Fruit fly (Drosophila melanogaster) ovary, adult (tissue): Measurements from ENCODE around the gene CG14074.

Experiments used
- CG17801 ChIP-seq: fragments of 200-800 bp; optimal IDR thresholded peaks from 2 replicates; lab custom pipeline; 2019; ENCODE audit warnings: missing biosample characterization, mild to moderate bottlenecking, missing genetic modification characterization, moderate library complexity; ENCODE audit not compliant: partially characterized antibody

CG14074 gene

DNA sequence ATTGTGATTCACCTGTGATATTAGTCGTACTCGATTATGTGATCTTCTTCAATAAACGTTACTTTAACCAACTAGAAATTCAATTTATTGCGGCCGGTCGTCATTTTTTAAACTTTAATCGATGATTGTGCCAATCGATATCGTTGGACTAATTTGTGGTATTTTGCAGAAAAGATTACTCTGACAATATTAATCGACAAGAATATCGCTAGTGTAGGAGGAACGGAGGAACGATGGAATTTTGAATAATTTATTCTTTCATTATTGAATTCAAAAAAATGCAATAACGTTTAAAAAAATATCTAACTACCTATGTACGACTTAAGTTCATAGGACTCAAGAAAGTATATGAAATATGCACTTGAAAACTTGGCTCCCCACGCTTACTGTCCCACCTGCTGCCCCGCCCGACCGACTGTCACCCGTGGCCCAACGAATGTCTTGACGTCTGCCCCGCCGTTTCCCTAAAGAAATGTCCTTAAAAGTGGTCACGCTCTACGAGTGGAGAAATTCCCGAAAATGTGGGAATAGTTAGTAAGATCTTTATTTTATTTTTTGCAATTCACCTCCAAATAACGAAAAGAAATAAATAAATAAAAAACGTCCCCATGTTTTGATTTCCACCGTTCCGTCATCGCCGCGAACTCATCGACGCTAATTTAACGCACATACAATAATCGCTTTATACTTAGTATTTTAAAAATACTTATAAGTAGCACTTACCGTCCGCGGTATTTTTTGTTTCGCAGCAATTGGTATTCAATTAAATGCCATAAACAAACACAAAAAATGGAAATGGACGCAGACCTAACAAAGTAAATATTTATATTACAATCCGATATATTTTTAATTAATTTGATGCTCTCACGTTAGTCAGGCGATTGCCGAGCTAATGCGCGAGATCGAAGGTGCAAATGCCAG lies at the start of gene CG14074:
Gene CG14074, plus strand, starts transcription at position 779 of the 921 bp plus-strand sequence.
- TF ChIP-seq CG17801 (GFP tag; lab: Kevin White, UChicago) = no peak

dm6 chr3L:18816719-18817118 lies 49.3 kb upstream of the CG14074 start:
- TF ChIP-seq CG17801 (GFP tag; lab: Kevin White, UChicago) = no peak

DNA sequence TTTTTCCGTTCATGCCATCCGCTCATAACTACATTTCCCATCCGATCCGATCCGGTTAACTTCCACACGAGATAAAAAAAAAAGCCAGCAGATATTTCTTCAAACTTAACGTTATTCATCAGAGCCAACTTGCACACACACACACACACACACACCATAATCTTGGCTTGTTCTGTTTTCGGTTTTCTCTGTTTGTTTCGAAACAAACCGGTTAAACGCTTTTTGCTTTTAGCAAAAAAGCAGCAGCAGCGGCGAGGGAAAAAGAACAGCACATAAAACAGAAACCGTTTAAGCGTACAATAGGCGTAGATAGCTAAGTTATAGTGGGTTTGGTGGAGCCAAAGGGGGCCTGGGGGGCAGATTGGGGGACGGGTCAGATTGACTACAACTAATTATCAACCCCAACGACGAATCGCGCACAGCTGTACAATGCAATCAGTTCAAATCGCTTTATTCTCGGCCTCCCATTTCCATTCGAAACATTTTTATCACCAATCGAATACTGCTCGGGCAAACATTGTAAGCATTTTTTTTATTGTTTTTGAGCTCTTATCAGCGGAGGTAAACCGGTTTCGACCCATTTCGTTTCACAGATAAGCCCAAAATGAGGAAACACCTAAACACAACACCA lies 48.6 kb upstream of the CG14074 start:
- TF ChIP-seq CG17801 (GFP tag; lab: Kevin White, UChicago) = no peak

DNA sequence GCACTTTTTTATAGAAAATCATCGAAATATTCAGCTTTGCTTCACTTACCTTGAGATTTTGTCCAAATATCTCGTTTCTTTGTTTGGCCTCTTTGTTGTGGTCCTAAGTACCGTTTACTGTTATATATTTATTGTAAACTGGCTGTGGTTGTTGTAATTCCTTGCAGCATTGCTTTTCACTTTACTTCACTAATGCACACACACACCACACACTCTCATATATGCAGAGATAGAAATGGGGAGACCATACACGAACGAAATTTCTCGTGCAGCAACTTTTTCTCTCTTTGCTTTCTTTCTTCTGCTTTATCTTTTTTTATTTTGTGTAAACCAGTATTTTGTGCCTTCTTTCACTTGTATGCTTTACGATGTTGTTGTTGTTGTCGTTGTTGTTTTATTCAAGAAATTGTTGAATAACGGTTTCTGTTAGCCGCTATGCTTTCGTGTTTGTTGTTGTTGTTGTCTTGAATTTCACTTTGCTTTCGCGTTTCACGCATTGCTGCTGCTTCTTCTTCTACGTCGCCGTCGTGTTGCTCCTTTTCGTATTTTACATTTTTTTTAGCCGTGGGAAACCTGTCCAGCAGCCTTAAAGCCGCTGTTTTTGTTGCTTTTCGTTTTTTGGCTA lies 46.7 kb upstream of the CG14074 start:
- TF ChIP-seq CG17801 (GFP tag; lab: Kevin White, UChicago) = no peak

DNA sequence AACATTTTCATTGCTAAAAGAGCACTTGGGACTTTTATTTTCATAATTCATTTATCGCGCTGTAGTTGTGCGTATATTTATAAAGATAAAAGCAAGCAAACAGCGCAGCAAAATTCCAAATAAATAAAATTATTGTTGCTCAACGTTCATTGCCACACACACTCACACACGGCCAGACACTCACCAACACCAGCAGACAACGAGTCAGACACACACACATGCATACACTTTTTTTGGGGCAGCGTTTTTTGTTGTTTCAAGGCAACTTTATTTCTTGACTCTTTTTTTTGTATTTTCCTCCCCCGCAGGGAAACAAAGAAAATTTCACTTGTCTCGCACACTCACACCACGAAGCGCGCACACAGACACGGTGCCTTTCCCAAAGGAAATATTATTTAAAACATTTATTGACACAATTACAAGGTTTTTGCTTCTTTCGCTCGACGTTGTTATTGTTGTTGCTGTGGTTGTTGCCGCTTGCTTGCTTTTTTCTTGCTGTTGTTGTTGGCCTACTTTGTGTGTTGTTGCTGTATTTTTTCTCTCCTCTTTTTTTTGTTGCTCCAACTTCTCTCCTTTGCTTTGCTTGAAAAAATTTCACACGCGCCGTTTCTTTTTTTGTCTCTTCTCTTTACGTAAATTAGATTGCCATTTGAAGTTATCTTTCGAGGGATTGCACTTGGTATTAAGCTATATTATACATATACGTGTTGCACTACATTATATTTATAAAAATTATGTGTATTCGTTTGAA lies 46.0 kb upstream of the CG14074 start:
- no peak for TF ChIP-seq CG17801 (GFP tag; lab: Kevin White, UChicago)

- peak; percentile 14 for TF ChIP-seq CG17801 (GFP tag; lab: Kevin White, UChicago)
Observed at dm6 chr3L:18820638-18821382, 45.2 kb upstream of the CG14074 start, which contains the start of the genes CG14073 and HipHop. TSS of gene CG14073 (minus strand) at chr3L:18820675. TSS of gene HipHop (plus strand) at chr3L:18821171.

- TF ChIP-seq CG17801 (GFP tag; lab: Kevin White, UChicago) = no peak
Observed at dm6 chr3L:18822049-18822448, 44.0 kb upstream of the CG14074 start.

- peak; percentile 100 for TF ChIP-seq CG17801 (GFP tag; lab: Kevin White, UChicago)
Observed at dm6 chr3L:18822450-18823220, 43.4 kb upstream of the CG14074 start, which contains the start of gene Cat. TSS of gene Cat (plus strand) at chr3L:18822604.

DNA sequence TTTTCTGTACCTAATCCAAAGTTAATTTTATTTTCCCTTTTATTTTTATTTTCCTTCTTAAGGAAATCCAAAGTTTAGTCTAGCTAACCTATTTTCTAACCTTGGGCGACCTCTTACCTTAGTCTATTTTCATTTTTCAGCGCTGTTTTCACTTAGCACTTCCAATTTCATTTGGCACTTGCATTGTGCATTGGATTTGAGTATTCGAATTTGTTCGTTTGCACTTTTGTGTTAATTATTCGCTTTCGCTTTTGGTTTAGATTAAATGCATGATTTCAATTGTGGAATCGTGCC lies 42.9 kb upstream of the CG14074 start:
- TF ChIP-seq CG17801 (GFP tag; lab: Kevin White, UChicago) = no peak

- TF ChIP-seq CG17801 (GFP tag; lab: Kevin White, UChicago) = no peak
Observed at dm6 chr3L:18823870-18824561, 42.0 kb upstream of the CG14074 start.

DNA sequence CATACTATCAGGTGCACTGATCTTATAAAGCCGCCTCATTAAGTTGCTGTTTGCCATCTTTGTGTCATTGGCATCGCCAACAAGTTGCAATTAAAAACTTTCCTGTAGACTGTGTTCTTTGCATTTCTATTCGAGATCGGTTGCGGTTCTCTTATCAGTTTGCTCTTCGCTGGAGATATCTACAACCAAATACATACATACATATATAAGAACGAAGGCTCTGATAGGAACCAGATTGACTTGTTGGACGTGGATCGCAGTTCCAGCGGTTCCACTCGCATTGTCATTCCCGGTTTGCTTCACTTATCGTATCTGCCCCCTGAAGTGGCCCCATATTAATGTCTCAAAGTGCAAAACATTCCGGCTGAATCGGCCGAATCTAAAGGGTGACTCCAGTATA lies 41.2 kb upstream of the CG14074 start:
- no peak for TF ChIP-seq CG17801 (GFP tag; lab: Kevin White, UChicago)

dm6 chr3L:18825993-18826392 lies 40.0 kb upstream of the CG14074 start:
- TF ChIP-seq CG17801 (GFP tag; lab: Kevin White, UChicago) = no peak

dm6 chr3L:18828318-18828717 lies 37.7 kb upstream of the CG14074 start:
- no peak for TF ChIP-seq CG17801 (GFP tag; lab: Kevin White, UChicago)
